Worm (Caenorhabditis elegans) whole organism, L4/young adult: Measurements from ENCODE around the gene sup-18.

Source experiments
- W03F9.2 ChIP-seq: fragments of 150-350 bp; optimal IDR thresholded peaks from 2 replicates; lab custom pipeline; 2014; ENCODE audit warnings: missing biosample characterization, missing genetic modification characterization
- dao-5 ChIP-seq: sonication (generic microtip); optimal IDR thresholded peaks from 2 replicates; lab custom pipeline; 2016; ENCODE audit warnings: missing genotype, missing genetic modification characterization, moderate library complexity, missing compliant biosample characterization
- him-1 ChIP-seq: sonication (generic microtip); optimal IDR thresholded peaks from 2 replicates; lab custom pipeline; 2016; ENCODE audit warnings: missing genotype, missing genetic modification reagents, missing genetic modification characterization, missing compliant biosample characterization

DNA sequence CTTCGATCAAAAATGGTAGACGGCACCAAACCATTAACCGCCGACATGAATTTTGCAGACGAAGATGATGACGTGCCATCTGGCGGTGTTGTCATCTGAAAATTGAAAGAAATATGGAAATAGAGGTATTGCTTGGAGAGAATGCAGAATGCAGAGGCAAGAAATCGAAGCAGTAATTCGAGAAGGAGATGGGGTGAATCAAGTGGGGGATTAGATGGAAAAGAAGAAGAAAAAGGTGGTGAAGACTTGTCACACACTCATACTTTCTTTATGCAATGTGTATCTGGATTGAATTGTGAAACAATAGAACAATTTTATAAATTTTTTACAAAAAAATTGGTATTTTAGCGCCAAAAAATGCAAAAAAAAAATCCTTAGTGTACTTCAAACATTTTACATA is 46.1 kb upstream of the sup-18 start, which contains the start of gene tag-250:
- no peak for TF ChIP-seq W03F9.2
- no peak for TF ChIP-seq him-1
- no peak for TF ChIP-seq dao-5 (tag; lab: Kevin White, UChicago)
